Worm (Caenorhabditis elegans): ENCODE results near the gene C47E12.9.

ce11 chrIV:9993403-9994132, 19.1 kb downstream of the C47E12.9 start:
- TF ChIP-seq nhr-11 (tag; optimal IDR thresholded peaks at IDR 0.05): no peak
- no peak for TF ChIP-seq ztf-4 (tag; optimal IDR thresholded peaks at IDR 0.05)
- no peak for TF ChIP-seq egl-27 (tag; optimal IDR thresholded peaks at IDR 0.05)
- no peak for TF ChIP-seq R02D3.7 (tag; optimal IDR thresholded peaks at IDR 0.05)
- no peak for TF ChIP-seq nhr-237 (tag; optimal IDR thresholded peaks at IDR 0.05)
- TF ChIP-seq elt-1 (tag; optimal IDR thresholded peaks at IDR 0.05): no peak
- TF ChIP-seq pqm-1 (tag; optimal IDR thresholded peaks at IDR 0.05): no peak
- TF ChIP-seq nfya-1 (tag; optimal IDR thresholded peaks at IDR 0.05; ENCODE audit: insufficient read depth): no peak
